Worm (Caenorhabditis elegans) whole organism, young adult: ENCODE data around the gene clec-225.

Experiments
- B0336.3 ChIP-seq: fragments of 200-800 bp; sonication (Bioruptor generic); IDR thresholded peaks from 2 replicates; pipeline ENCODE4 v1.3.6; 2022; ENCODE audit warnings: missing genetic modification characterization, missing compliant biosample characterization
- C06A6.2 ChIP-seq: fragments of 200-800 bp; sonication (Bioruptor generic); conservative IDR thresholded peaks from 2 replicates; pipeline ENCODE4 v1.3.6; 2022; ENCODE audit warnings: missing genetic modification characterization, missing compliant biosample characterization
- C17E4.6 ChIP-seq: fragments of 200-800 bp; sonication (Bioruptor generic); IDR thresholded peaks from 2 replicates; pipeline ENCODE4 v1.3.6; 2022; ENCODE audit warnings: missing genetic modification reagents, missing genetic modification characterization, missing compliant biosample characterization
- F10E7.11 ChIP-seq: sonication (generic microtip); optimal IDR thresholded peaks from 2 replicates; lab custom pipeline; 2017; ENCODE audit warnings: mild to moderate bottlenecking, missing genetic modification characterization, moderate library complexity, missing compliant biosample characterization
- F22D6.2 ChIP-seq: sonication (generic microtip); optimal IDR thresholded peaks from 2 replicates; lab custom pipeline; 2016; ENCODE audit warnings: mild to moderate bottlenecking, missing genetic modification characterization, missing compliant biosample characterization
- F57C9.4 ChIP-seq: sonication (generic microtip); optimal IDR thresholded peaks from 2 replicates; lab custom pipeline; 2017; ENCODE audit warnings: mild to moderate bottlenecking, missing genetic modification characterization, missing compliant biosample characterization
- K11D2.4 ChIP-seq: fragments of 200-800 bp; sonication (Bioruptor generic); IDR thresholded peaks from 2 replicates; pipeline ENCODE4 v1.3.6; 2022; ENCODE audit warnings: missing genetic modification reagents, missing genetic modification characterization, missing compliant biosample characterization
- K12H6.12 ChIP-seq: fragments of 200-800 bp; sonication (Bioruptor generic); optimal IDR thresholded peaks from 2 replicates; lab custom pipeline; 2018; ENCODE audit warnings: mild to moderate bottlenecking, missing genetic modification characterization, missing compliant biosample characterization
- Y79H2A.3 ChIP-seq: fragments of 200-800 bp; sonication (Bioruptor generic); conservative IDR thresholded peaks from 2 replicates; pipeline ENCODE4 v1.3.6; 2022; ENCODE audit warnings: missing genetic modification reagents, missing genetic modification characterization, missing compliant biosample characterization
- aptf-3 ChIP-seq: fragments of 200-800 bp; sonication (Bioruptor generic); IDR thresholded peaks from 2 replicates; pipeline ENCODE4 v1.3.6; 2022; ENCODE audit warnings: missing genetic modification characterization, missing compliant biosample characterization
- atf-7 ChIP-seq: sonication (generic microtip); optimal IDR thresholded peaks from 2 replicates; lab custom pipeline; 2017; ENCODE audit warnings: mild to moderate bottlenecking, missing genetic modification characterization, missing compliant biosample characterization
- athp-1 ChIP-seq: sonication (generic microtip); optimal IDR thresholded peaks from 2 replicates; lab custom pipeline; 2017; ENCODE audit warnings: mild to moderate bottlenecking, missing genetic modification characterization, missing compliant biosample characterization
- ceh-27 ChIP-seq: fragments of 200-800 bp; sonication (Bioruptor generic); optimal IDR thresholded peaks from 2 replicates; lab custom pipeline; 2018; ENCODE audit warnings: mild to moderate bottlenecking, missing genetic modification characterization, moderate library complexity, missing compliant biosample characterization
- ceh-58 ChIP-seq: fragments of 200-800 bp; sonication (Bioruptor generic); IDR thresholded peaks from 2 replicates; pipeline ENCODE4 v1.3.6; 2022; ENCODE audit warnings: missing genetic modification characterization, missing compliant biosample characterization
- chd-7 ChIP-seq: sonication (generic microtip); optimal IDR thresholded peaks from 2 replicates; lab custom pipeline; 2016; ENCODE audit warnings: mild to moderate bottlenecking, missing genetic modification characterization, moderate library complexity, missing compliant biosample characterization
- die-1 ChIP-seq: sonication (generic microtip); optimal IDR thresholded peaks from 2 replicates; lab custom pipeline; 2016; ENCODE audit warnings: missing genotype, mild to moderate bottlenecking, missing genetic modification characterization, missing compliant biosample characterization
- dpl-1 ChIP-seq: fragments of 150-350 bp; optimal IDR thresholded peaks from 2 replicates; lab custom pipeline; 2014; ENCODE audit warnings: missing biosample characterization, missing genetic modification reagents, missing genetic modification characterization
- egl-18 ChIP-seq: fragments of 200-800 bp; sonication (Bioruptor generic); IDR thresholded peaks from 2 replicates; pipeline ENCODE4 v1.3.6; 2022; ENCODE audit warnings: missing genetic modification reagents, missing genetic modification characterization, missing compliant biosample characterization
- egl-44 ChIP-seq: fragments of 200-800 bp; sonication (Bioruptor generic); IDR thresholded peaks from 2 replicates; pipeline ENCODE4 v1.3.6; 2022; ENCODE audit warnings: missing genetic modification reagents, missing genetic modification characterization, missing compliant biosample characterization
- egrh-3 ChIP-seq: fragments of 200-800 bp; sonication (Bioruptor generic); IDR thresholded peaks from 2 replicates; pipeline ENCODE4 v1.3.6; 2022; ENCODE audit warnings: missing genetic modification reagents, missing genetic modification characterization, missing compliant biosample characterization
- him-1 ChIP-seq: sonication (generic microtip); optimal IDR thresholded peaks from 2 replicates; lab custom pipeline; 2016; ENCODE audit warnings: missing genotype, missing genetic modification reagents, missing genetic modification characterization, missing compliant biosample characterization
- hlh-12 ChIP-seq: sonication (generic microtip); optimal IDR thresholded peaks from 2 replicates; lab custom pipeline; 2016; ENCODE audit warnings: missing genetic modification characterization, missing compliant biosample characterization
- lag-1 ChIP-seq: fragments of 200-800 bp; sonication (Bioruptor generic); IDR thresholded peaks from 2 replicates; pipeline ENCODE4 v1.3.6; 2022; ENCODE audit warnings: missing genetic modification reagents, missing genetic modification characterization, missing compliant biosample characterization
- lin-35 ChIP-seq, 3 experiments: fragments of 150-350 bp in 2 of 3; sonication (generic microtip) in 1 of 3; optimal IDR thresholded peaks; 2 replicates each; lab custom pipeline; 2014 to 2018; ENCODE audit warnings: missing biosample characterization in 3 of 3, missing genetic modification characterization in 3 of 3, missing genetic modification reagents in 3 of 3
- madf-10 ChIP-seq: sonication (generic microtip); optimal IDR thresholded peaks from 2 replicates; lab custom pipeline; 2016; ENCODE audit warnings: mild to moderate bottlenecking, missing genetic modification characterization, missing compliant biosample characterization
- mes-4 ChIP-seq: sonication (generic microtip); optimal IDR thresholded peaks from 2 replicates; lab custom pipeline; 2016; ENCODE audit warnings: missing genotype, missing genetic modification characterization, missing compliant biosample characterization
- nfyb-1 ChIP-seq: fragments of 200-800 bp; sonication (Bioruptor generic); IDR thresholded peaks from 2 replicates; pipeline ENCODE4 v1.3.6; 2022; ENCODE audit warnings: missing genetic modification reagents, missing genetic modification characterization, missing compliant biosample characterization
- nhr-90 ChIP-seq: sonication (generic microtip); optimal IDR thresholded peaks from 2 replicates; lab custom pipeline; 2016; ENCODE audit warnings: missing genotype, mild to moderate bottlenecking, missing genetic modification characterization, missing compliant biosample characterization
- rcor-1 ChIP-seq: fragments of 200-800 bp; sonication (Bioruptor generic); IDR thresholded peaks from 2 replicates; pipeline ENCODE4 v1.3.6; 2022; ENCODE audit warnings: missing genetic modification reagents, missing genetic modification characterization, missing compliant biosample characterization
- repo-1 ChIP-seq: sonication (generic microtip); optimal IDR thresholded peaks from 2 replicates; lab custom pipeline; 2017; ENCODE audit warnings: mild to moderate bottlenecking, missing genetic modification characterization, missing compliant biosample characterization
- rpc-1 ChIP-seq, 2 experiments: fragments of 150-350 bp in 1 of 2; sonication (generic microtip) in 1 of 2; optimal IDR thresholded peaks; 2 replicates each; lab custom pipeline; 2014 to 2018; ENCODE audit warnings: missing biosample characterization in 1 of 2, missing genetic modification characterization in 1 of 2, missing genetic modification reagents in 1 of 2, missing genotype in 1 of 2
- snpc-1.3 ChIP-seq: sonication (generic microtip); optimal IDR thresholded peaks from 2 replicates; lab custom pipeline; 2017; ENCODE audit warnings: missing genetic modification characterization, mild to moderate bottlenecking, missing compliant biosample characterization, antibody characterized with exemption, moderate library complexity, missing genotype, missing genetic modification reagents; ENCODE audit not compliant: insufficient read depth
- snpc-3.4 ChIP-seq: sonication (generic microtip); optimal IDR thresholded peaks from 2 replicates; lab custom pipeline; 2017; ENCODE audit warnings: missing genetic modification characterization, mild to moderate bottlenecking, missing compliant biosample characterization, antibody characterized with exemption, moderate library complexity, missing genotype, missing genetic modification reagents
- snpc-4 ChIP-seq, 5 experiments: fragments of 150-350 bp in 1 of 5; sonication (generic microtip) in 4 of 5; optimal IDR thresholded peaks; 2 replicates each; lab custom pipeline; 2014 to 2018; ENCODE audit warnings: missing genetic modification characterization in 5 of 5, missing biosample characterization in 3 of 5, antibody characterized with exemption in 2 of 5, mild to moderate bottlenecking in 2 of 5, missing compliant biosample characterization in 2 of 5, missing genotype in 2 of 5, moderate library complexity in 2 of 5, missing genetic modification reagents in 1 of 5
- tbx-9 ChIP-seq: sonication (generic microtip); optimal IDR thresholded peaks from 2 replicates; lab custom pipeline; 2016; ENCODE audit warnings: borderline replicate concordance, missing genetic modification characterization, inconsistent platforms, missing compliant biosample characterization
- tlf-1 ChIP-seq: fragments of 200-800 bp; sonication (Bioruptor generic); optimal IDR thresholded peaks from 2 replicates; lab custom pipeline; 2018; ENCODE audit warnings: mild to moderate bottlenecking, missing genetic modification characterization, missing compliant biosample characterization
- unc-130 ChIP-seq: sonication (generic microtip); optimal IDR thresholded peaks from 2 replicates; lab custom pipeline; 2016; ENCODE audit warnings: missing genetic modification reagents, missing genetic modification characterization, missing compliant biosample characterization
- zim-3 ChIP-seq: sonication (generic microtip); optimal IDR thresholded peaks from 2 replicates; lab custom pipeline; 2017; ENCODE audit warnings: mild to moderate bottlenecking, missing genetic modification characterization, moderate library complexity, missing compliant biosample characterization
- ztf-18 ChIP-seq: sonication (generic microtip); optimal IDR thresholded peaks from 2 replicates; lab custom pipeline; 2016; ENCODE audit warnings: missing genotype, mild to moderate bottlenecking, missing genetic modification characterization, missing compliant biosample characterization
- ztf-22 ChIP-seq: fragments of 200-800 bp; sonication (Bioruptor generic); optimal IDR thresholded peaks from 2 replicates; lab custom pipeline; 2018; ENCODE audit warnings: mild to moderate bottlenecking, missing genetic modification characterization, moderate library complexity, missing compliant biosample characterization
- ztf-3 ChIP-seq: fragments of 200-800 bp; sonication (Bioruptor generic); optimal IDR thresholded peaks from 2 replicates; lab custom pipeline; 2018; ENCODE audit warnings: mild to moderate bottlenecking, missing genetic modification characterization, missing compliant biosample characterization

The clec-225 gene

ce11 chrV:13092349-13092748, 42.3 kb downstream of the clec-225 start, which contains the start of gene lurp-4 (continued):
- TF ChIP-seq hlh-12: no peak

DNA sequence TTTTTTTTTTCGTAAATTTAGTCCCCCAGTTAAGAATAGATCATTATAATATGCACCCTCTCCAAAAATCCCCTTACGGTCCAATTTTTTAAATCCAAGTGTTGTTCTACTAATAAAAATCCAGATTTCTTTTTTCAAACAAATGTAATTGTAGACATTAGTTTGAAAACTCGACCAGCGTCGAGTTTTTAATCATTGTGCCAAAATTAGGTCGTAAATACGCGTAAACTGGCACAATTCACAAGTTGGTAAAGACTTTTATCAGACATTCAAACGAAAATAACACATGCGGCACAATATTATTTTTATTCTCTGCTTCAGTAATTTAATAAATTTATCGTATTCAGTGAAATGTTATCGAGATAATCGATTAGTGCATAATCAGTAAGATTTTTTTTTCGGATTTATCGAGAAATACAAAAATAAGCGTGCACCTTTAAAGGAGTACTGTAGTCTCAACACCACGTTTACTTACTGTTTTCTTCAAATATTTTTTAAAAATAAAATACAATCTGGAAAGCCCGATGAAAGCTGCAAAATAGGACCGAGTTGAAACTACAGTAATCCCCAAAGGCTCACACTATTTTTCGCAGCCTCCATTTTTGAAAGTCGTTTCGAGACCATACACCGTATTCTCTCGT, 44.4 kb downstream of the clec-225 start, which contains the start of gene C34B4.4:
Gene C34B4.4, plus strand, starts transcription at position 276 of the 641 bp plus-strand sequence.
- no peak for TF ChIP-seq hlh-12
- TF ChIP-seq B0336.3 (GFP tag; lab: Robert Waterston, UW): 0 out of 2 replicates have a peak, but pooled peaks have one; percentile 13
- no peak for TF ChIP-seq die-1
- TF ChIP-seq him-1 (tag; lab: Kevin White, UChicago): no peak
- TF ChIP-seq F10E7.11 (tag; lab: Kevin White, UChicago): peak; percentile 58
- TF ChIP-seq egl-18 (GFP tag; lab: Robert Waterston, UW): no peak
- TF ChIP-seq Y79H2A.3 (GFP tag; lab: Robert Waterston, UW): no peak
- peak; percentile 60 for TF ChIP-seq zim-3 (tag; lab: Kevin White, UChicago)
- TF ChIP-seq nfyb-1 (GFP tag; lab: Robert Waterston, UW): 0 out of 2 replicates have a peak, but pooled peaks have one; percentile 47
- no peak for TF ChIP-seq aptf-3 (GFP tag; lab: Robert Waterston, UW)
- peak; percentile 26 for TF ChIP-seq snpc-4 (GFP tag; optimal IDR thresholded peaks at IDR 0.05; lab: Kevin White, UChicago)
- TF ChIP-seq snpc-4 (tag; optimal IDR thresholded peaks at IDR 0.05; lab: Kevin White, UChicago): no peak
- TF ChIP-seq athp-1 (tag; lab: Kevin White, UChicago): peak; percentile 15
- peak; percentile 2 for TF ChIP-seq chd-7 (tag; lab: Kevin White, UChicago)
- TF ChIP-seq K12H6.12 (tag; lab: Kevin White, UChicago): peak; percentile 47
- peak; percentile 37 for TF ChIP-seq tlf-1 (GFP tag; lab: Kevin White, UChicago)
- TF ChIP-seq ztf-3: peak; percentile 24
- no peak for TF ChIP-seq repo-1 (tag; lab: Kevin White, UChicago)
- no peak for TF ChIP-seq C06A6.2 (GFP tag; lab: Robert Waterston, UW)
- TF ChIP-seq atf-7 (tag; lab: Kevin White, UChicago): peak; percentile 41
- TF ChIP-seq K11D2.4: no peak
- TF ChIP-seq F22D6.2: peak; percentile 1
- no peak for TF ChIP-seq dpl-1
- TF ChIP-seq mes-4 (tag; lab: Kevin White, UChicago): no peak
- TF ChIP-seq snpc-1.3 (tag; lab: Kevin White, UChicago): peak; percentile 5
- TF ChIP-seq, all 124 proteins: peak for 13

DNA sequence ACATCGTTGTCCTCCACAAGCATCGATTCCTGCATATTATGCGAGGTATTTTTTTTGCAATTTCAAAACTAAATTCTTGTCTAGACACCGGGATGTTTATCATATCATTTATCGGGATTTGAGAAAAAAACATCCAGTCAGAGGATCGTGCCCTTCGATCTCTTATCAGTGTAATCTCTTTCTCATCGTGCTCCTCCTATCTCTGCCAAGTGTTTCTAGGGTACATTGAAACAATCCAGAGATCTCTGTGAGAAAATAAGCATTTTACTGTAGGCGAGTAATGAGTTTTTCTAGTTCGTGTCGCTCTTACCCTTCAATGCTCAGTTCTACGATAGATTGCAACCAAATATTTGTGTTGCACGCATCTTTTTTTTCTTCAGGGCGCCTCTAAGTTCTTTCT, 46.2 kb downstream of the clec-225 start:
- TF ChIP-seq ztf-22 (GFP tag; lab: Kevin White, UChicago) (no peak), die-1 (no peak), ceh-58 (GFP tag; lab: Robert Waterston, UW) (no peak), lin-35 (GFP tag; optimal IDR thresholded peaks at IDR 0.05; lab: Kevin White, UChicago) (peak in 1 of 3 experiments; percentile 34)

- TF ChIP-seq ceh-27 (GFP tag; lab: Kevin White, UChicago) (peak; percentile 32), rpc-1 (optimal IDR thresholded peaks at IDR 0.05; lab: Kevin White, UChicago) (no peak), rpc-1 (tag; optimal IDR thresholded peaks at IDR 0.05; lab: Kevin White, UChicago) (no peak), madf-10 (tag; lab: Kevin White, UChicago) (peak; percentile 46), C06A6.2 (GFP tag; lab: Robert Waterston, UW) (0 out of 2 replicates have a peak, but pooled peaks have one; percentile 33), nhr-90 (tag; lab: Kevin White, UChicago) (peak; percentile 5), lin-35 (GFP tag; optimal IDR thresholded peaks at IDR 0.05; lab: Kevin White, UChicago) (peak in 1 of 3 experiments; percentile 49), rcor-1 (no peak), snpc-3.4 (tag; lab: Kevin White, UChicago) (no peak), ztf-18 (tag; lab: Kevin White, UChicago) (peak; percentile 7), egrh-3 (GFP tag; lab: Robert Waterston, UW) (peak; percentile 54; the same call in 1 of the 2 replicates), C17E4.6 (GFP tag; lab: Robert Waterston, UW) (no peak), egl-44 (GFP tag; lab: Robert Waterston, UW) (no peak), F57C9.4 (tag; lab: Kevin White, UChicago) (no peak), lag-1 (no peak), tbx-9 (no peak), nfyb-1 (GFP tag; lab: Robert Waterston, UW) (no peak), unc-130 (GFP tag; lab: Kevin White, UChicago) (no peak)
These were observed 48.7 kb downstream of the clec-225 start for ce11 chrV:13085917-13086552.
